Worm (Caenorhabditis elegans) whole organism, L1 larva: ENCODE results near the gene oac-58.

Source experiments
- C04F5.9 ChIP-seq: sonication (generic microtip); optimal IDR thresholded peaks from 2 replicates; lab custom pipeline; 2016; ENCODE audit warnings: missing genetic modification characterization, missing compliant biosample characterization
- C16A3.4 ChIP-seq: fragments of 150-350 bp; optimal IDR thresholded peaks from 2 replicates; lab custom pipeline; 2014; ENCODE audit warnings: missing biosample characterization, missing genetic modification characterization
- C34B4.2 ChIP-seq: sonication (generic microtip); optimal IDR thresholded peaks from 2 replicates; lab custom pipeline; 2017; ENCODE audit warnings: mild to moderate bottlenecking, missing genetic modification characterization, missing compliant biosample characterization
- F16B12.6 ChIP-seq: fragments of 150-350 bp; optimal IDR thresholded peaks from 2 replicates; lab custom pipeline; 2014; ENCODE audit warnings: missing biosample characterization, missing genetic modification characterization
- aly-2 ChIP-seq: fragments of 150-350 bp; optimal IDR thresholded peaks from 2 replicates; lab custom pipeline; 2014; ENCODE audit warnings: missing biosample characterization, missing genetic modification characterization
- ama-1 ChIP-seq: fragments of 150-350 bp; optimal IDR thresholded peaks from 2 replicates; lab custom pipeline; 2014
- ceh-8 ChIP-seq: fragments of 200-800 bp; sonication (Bioruptor generic); optimal IDR thresholded peaks from 2 replicates; lab custom pipeline; 2018; ENCODE audit warnings: mild to moderate bottlenecking, missing genetic modification characterization, moderate library complexity, missing compliant biosample characterization
- ceh-88 ChIP-seq: fragments of 200-800 bp; sonication (Bioruptor generic); IDR thresholded peaks from 2 replicates; pipeline ENCODE4 v1.3.6; 2022; ENCODE audit warnings: missing genetic modification characterization, missing compliant biosample characterization
- ceh-90 ChIP-seq: sonication (generic microtip); optimal IDR thresholded peaks from 2 replicates; lab custom pipeline; 2016; ENCODE audit warnings: missing genetic modification characterization, missing compliant biosample characterization
- ces-1 ChIP-seq: fragments of 150-350 bp; optimal IDR thresholded peaks from 2 replicates; lab custom pipeline; 2014; ENCODE audit warnings: missing biosample characterization, missing genetic modification reagents, missing genetic modification characterization
- dpl-1 ChIP-seq, 3 experiments: fragments of 150-350 bp in 2 of 3; sonication (generic microtip) in 1 of 3; optimal IDR thresholded peaks; 2 replicates each; lab custom pipeline; 2014 to 2017; ENCODE audit warnings: missing biosample characterization in 3 of 3, missing genetic modification characterization in 3 of 3, missing genetic modification reagents in 3 of 3
- dsc-1 ChIP-seq: sonication (generic microtip); optimal IDR thresholded peaks from 2 replicates; lab custom pipeline; 2016; ENCODE audit warnings: mild to moderate bottlenecking, missing genetic modification characterization, missing compliant biosample characterization
- efl-1 ChIP-seq, 4 experiments: fragments of 150-350 bp; optimal IDR thresholded peaks in 3 of 4; peaks in 1 of 4; 1 replicate in 1 of 4; 2 replicates in 3 of 4; lab custom pipeline; 2014; ENCODE audit warnings: missing biosample characterization in 2 of 4, missing genetic modification characterization in 2 of 4, missing genetic modification reagents in 2 of 4
- egl-13 ChIP-seq: sonication (generic microtip); optimal IDR thresholded peaks from 2 replicates; lab custom pipeline; 2016; ENCODE audit warnings: missing genotype, missing genetic modification reagents, missing genetic modification characterization, missing compliant biosample characterization
- egl-27 ChIP-seq, 2 experiments: fragments of 150-350 bp in 1 of 2; sonication (generic microtip); optimal IDR thresholded peaks; 3 replicates each; lab custom pipeline; 2017 to 2018; ENCODE audit warnings: missing biosample characterization in 2 of 2, missing genetic modification characterization in 2 of 2, missing genetic modification reagents in 2 of 2
- elt-3 ChIP-seq, 6 experiments: fragments of 150-350 bp in 1 of 6; sonication (generic microtip); optimal IDR thresholded peaks; 2 replicates each; lab custom pipeline; 2017 to 2018; ENCODE audit warnings: missing biosample characterization in 6 of 6, missing genetic modification characterization in 6 of 6, inconsistent platforms in 1 of 6
- fkh-10 ChIP-seq: sonication (generic microtip); optimal IDR thresholded peaks from 2 replicates; lab custom pipeline; 2017; ENCODE audit warnings: missing biosample characterization, missing genetic modification reagents, missing genetic modification characterization
- fkh-4 ChIP-seq: sonication (generic microtip); optimal IDR thresholded peaks from 2 replicates; lab custom pipeline; 2016; ENCODE audit warnings: missing compliant biosample characterization, missing genetic modification characterization, borderline replicate concordance
- fos-1 ChIP-seq: fragments of 150-350 bp; optimal IDR thresholded peaks from 2 replicates; lab custom pipeline; 2014; ENCODE audit warnings: missing biosample characterization, missing genetic modification characterization
- grh-1 ChIP-seq: fragments of 200-800 bp; sonication (Bioruptor generic); IDR thresholded peaks from 2 replicates; pipeline ENCODE4 v1.3.6; 2022; ENCODE audit warnings: missing genetic modification reagents, missing genetic modification characterization, missing compliant biosample characterization
- hlh-4 ChIP-seq: sonication (generic microtip); optimal IDR thresholded peaks from 2 replicates; lab custom pipeline; 2016; ENCODE audit warnings: mild to moderate bottlenecking, missing genetic modification characterization, missing compliant biosample characterization
- hpl-2 ChIP-seq: fragments of 150-350 bp; optimal IDR thresholded peaks from 2 replicates; lab custom pipeline; 2014; ENCODE audit warnings: missing biosample characterization, missing genetic modification reagents, missing genetic modification characterization
- irx-1 ChIP-seq: sonication (generic microtip); optimal IDR thresholded peaks from 2 replicates; lab custom pipeline; 2016; ENCODE audit warnings: missing genetic modification characterization, missing compliant biosample characterization
- isw-1 ChIP-seq: fragments of 200-800 bp; sonication (Bioruptor generic); IDR thresholded peaks from 2 replicates; pipeline ENCODE4 v1.3.6; 2022; ENCODE audit warnings: missing genetic modification characterization, missing compliant biosample characterization
- jun-1 ChIP-seq: fragments of 150-350 bp; optimal IDR thresholded peaks from 2 replicates; lab custom pipeline; 2014; ENCODE audit warnings: missing biosample characterization, missing genetic modification reagents, missing genetic modification characterization
- lin-15B ChIP-seq: fragments of 150-350 bp; sonication (generic microtip); optimal IDR thresholded peaks from 3 replicates; lab custom pipeline; 2014; ENCODE audit warnings: missing biosample characterization, missing genetic modification characterization
- lsy-2 ChIP-seq, 2 experiments: fragments of 150-350 bp; optimal IDR thresholded peaks; 2 replicates each; lab custom pipeline; 2014; ENCODE audit warnings: missing biosample characterization in 2 of 2, missing genetic modification characterization in 2 of 2
- mdl-1 ChIP-seq, 2 experiments: fragments of 150-350 bp; optimal IDR thresholded peaks; 2 replicates each; lab custom pipeline; 2014 to 2017; ENCODE audit warnings: missing biosample characterization in 2 of 2, missing genetic modification characterization in 2 of 2, inconsistent platforms in 1 of 2
- nhr-11 ChIP-seq: fragments of 150-350 bp; optimal IDR thresholded peaks from 2 replicates; lab custom pipeline; 2014; ENCODE audit warnings: missing biosample characterization, missing genetic modification characterization
- nhr-12 ChIP-seq: sonication (generic microtip); optimal IDR thresholded peaks from 2 replicates; lab custom pipeline; 2017; ENCODE audit warnings: missing biosample characterization, missing genetic modification characterization
- nhr-19 ChIP-seq: fragments of 200-800 bp; sonication (Bioruptor generic); conservative IDR thresholded peaks from 2 replicates; pipeline ENCODE4 v1.3.6; 2022; ENCODE audit warnings: missing genetic modification characterization, missing compliant biosample characterization
- nhr-84 ChIP-seq: sonication (generic microtip); optimal IDR thresholded peaks from 2 replicates; lab custom pipeline; 2017; ENCODE audit warnings: missing biosample characterization, missing genetic modification characterization
- nhr-85 ChIP-seq: sonication (generic microtip); peaks from one replicate; lab custom pipeline; 2016; ENCODE audit warnings: missing genetic modification characterization, inconsistent platforms, missing compliant biosample characterization
- skn-1 ChIP-seq: fragments of 150-350 bp; optimal IDR thresholded peaks from 2 replicates; lab custom pipeline; 2014; ENCODE audit warnings: missing biosample characterization, missing genetic modification characterization
- snpc-4 ChIP-seq: fragments of 150-350 bp; optimal IDR thresholded peaks from 2 replicates; lab custom pipeline; 2014; ENCODE audit warnings: missing biosample characterization, missing genetic modification characterization
- sox-4 ChIP-seq: sonication (generic microtip); optimal IDR thresholded peaks from 2 replicates; lab custom pipeline; 2016; ENCODE audit warnings: missing genetic modification characterization, missing compliant biosample characterization
- sptf-1 ChIP-seq: fragments of 150-350 bp; optimal IDR thresholded peaks from 2 replicates; lab custom pipeline; 2014; ENCODE audit warnings: missing biosample characterization, missing genetic modification characterization
- sup-37 ChIP-seq: fragments of 200-800 bp; sonication (Bioruptor generic); optimal IDR thresholded peaks from 2 replicates; lab custom pipeline; 2018; ENCODE audit warnings: mild to moderate bottlenecking, missing genetic modification characterization, missing compliant biosample characterization
- tbx-2 ChIP-seq: sonication (generic microtip); optimal IDR thresholded peaks from 2 replicates; lab custom pipeline; 2016; ENCODE audit warnings: missing genetic modification characterization, missing compliant biosample characterization
- unc-130 ChIP-seq: fragments of 150-350 bp; optimal IDR thresholded peaks from 2 replicates; lab custom pipeline; 2017; ENCODE audit warnings: missing biosample characterization, missing genetic modification characterization, inconsistent platforms
- unc-30 ChIP-seq: sonication (generic microtip); optimal IDR thresholded peaks from 2 replicates; lab custom pipeline; 2017; ENCODE audit warnings: missing biosample characterization, missing genetic modification characterization
- unc-86 ChIP-seq: sonication (generic microtip); optimal IDR thresholded peaks from 2 replicates; lab custom pipeline; 2016; ENCODE audit warnings: missing genetic modification characterization, missing compliant biosample characterization
- unc-98 ChIP-seq: fragments of 200-800 bp; sonication (Bioruptor generic); IDR thresholded peaks from 2 replicates; pipeline ENCODE4 v1.3.6; 2022; ENCODE audit warnings: missing genetic modification characterization, missing compliant biosample characterization
- ztf-11 ChIP-seq, 2 experiments: sonication (generic microtip); optimal IDR thresholded peaks; 2 replicates each; lab custom pipeline; 2016 to 2017; ENCODE audit warnings: missing genetic modification characterization in 2 of 2, missing biosample characterization in 1 of 2, missing compliant biosample characterization in 1 of 2

Gene oac-58

ce11 chrIV:12340885-12341284 lies 29.4 kb upstream of the oac-58 start:
- TF ChIP-seq C34B4.2 (tag; lab: Kevin White, UChicago) (no peak), egl-13 (tag; lab: Kevin White, UChicago) (no peak), ces-1 (GFP tag; lab: Kevin White, UChicago) (no peak), nhr-11 (tag; lab: Kevin White, UChicago) (no peak), fkh-10 (GFP tag; lab: Kevin White, UChicago) (no peak)

- TF ChIP-seq snpc-4 (tag; lab: Kevin White, UChicago) (no peak), F16B12.6 (no peak), tbx-2 (tag; lab: Kevin White, UChicago) (no peak), isw-1 (GFP tag; lab: Robert Waterston, UW) (no peak), ztf-11 (tag; optimal IDR thresholded peaks at IDR 0.05; lab: Kevin White, UChicago) (no peak), efl-1 (optimal IDR thresholded peaks at IDR 0.05; lab: Kevin White, UChicago) (no peak), efl-1 (GFP tag; optimal IDR thresholded peaks at IDR 0.05 in 1 of 2; lab: Kevin White, UChicago) (no peak)
These were observed 25.6 kb upstream of the oac-58 start, which contains the start of the genes F19B6.10 and wht-5 for ce11 chrIV:12336893-12337627. F19B6.10 (plus strand) TSS chrIV:12337193. wht-5 (plus strand) TSS chrIV:12337577.

ce11 chrIV:12335798-12336197 lies 24.3 kb upstream of the oac-58 start, which contains the start of gene F19B6.1:
F19B6.1 (minus strand) TSS chrIV:12336075.
- TF ChIP-seq F16B12.6, result no peak
- no peak for TF ChIP-seq efl-1 (optimal IDR thresholded peaks at IDR 0.05; lab: Kevin White, UChicago)
- peak in 1 of 2 experiments; percentile 27 for TF ChIP-seq efl-1 (GFP tag; optimal IDR thresholded peaks at IDR 0.05 in 1 of 2; lab: Kevin White, UChicago)
- TF ChIP-seq, all 84 proteins: peak for 1

ce11 chrIV:12335248-12335647 lies 23.8 kb upstream of the oac-58 start:
- TF ChIP-seq dsc-1 (tag; lab: Kevin White, UChicago) (peak; percentile 12), jun-1 (tag; lab: Kevin White, UChicago) (no peak), ama-1 (no peak), sup-37 (GFP tag; lab: Kevin White, UChicago) (no peak), grh-1 (GFP tag; lab: Robert Waterston, UW) (no peak), nhr-12 (tag; lab: Kevin White, UChicago) (no peak), elt-3 (tag; optimal IDR thresholded peaks at IDR 0.05; lab: Kevin White, UChicago) (no peak), fos-1 (tag; lab: Kevin White, UChicago) (no peak), ceh-90 (no peak), ceh-88 (GFP tag; lab: Robert Waterston, UW) (no peak), unc-130 (tag; lab: Kevin White, UChicago) (peak; percentile 22), unc-86 (tag; lab: Kevin White, UChicago) (no peak), skn-1 (no peak), ceh-8 (GFP tag; lab: Kevin White, UChicago) (no peak), nhr-84 (no peak), irx-1 (tag; lab: Kevin White, UChicago) (no peak), C34B4.2 (tag; lab: Kevin White, UChicago) (no peak), fkh-10 (GFP tag; lab: Kevin White, UChicago) (no peak), C04F5.9 (tag; lab: Kevin White, UChicago) (no peak), fkh-4 (tag; lab: Kevin White, UChicago) (no peak), egl-27 (tag; optimal IDR thresholded peaks at IDR 0.05; lab: Kevin White, UChicago) (no peak), unc-98 (no peak), lin-15B (tag; lab: Kevin White, UChicago) (no peak), sptf-1 (tag; lab: Kevin White, UChicago) (no peak), dpl-1 (GFP tag; optimal IDR thresholded peaks at IDR 0.05; lab: Kevin White, UChicago) (peak in 2 of 3 experiments; percentile 1 to 36), hpl-2 (GFP tag; lab: Kevin White, UChicago) (no peak), isw-1 (GFP tag; lab: Robert Waterston, UW) (no peak), C16A3.4 (tag; lab: Kevin White, UChicago) (no peak), nhr-19 (GFP tag; lab: Robert Waterston, UW) (peak; percentile 22; the same call in 1 of the 2 replicates), aly-2 (tag; lab: Kevin White, UChicago) (no peak), ztf-11 (tag; optimal IDR thresholded peaks at IDR 0.05; lab: Kevin White, UChicago) (no peak), sox-4 (tag; lab: Kevin White, UChicago) (no peak), unc-30 (tag; lab: Kevin White, UChicago) (no peak), lsy-2 (tag; optimal IDR thresholded peaks at IDR 0.05; lab: Kevin White, UChicago) (peak in 1 of 2 experiments; percentile 39), mdl-1 (tag; optimal IDR thresholded peaks at IDR 0.05; lab: Kevin White, UChicago) (peak in 1 of 2 experiments; percentile 39), ces-1 (GFP tag; lab: Kevin White, UChicago) (no peak), nhr-85 (tag; lab: Kevin White, UChicago) (no peak), hlh-4 (tag; lab: Kevin White, UChicago) (no peak)
